Worm (Caenorhabditis elegans) whole organism, midembryonic: ENCODE data around the gene mig-32.

Experiments used
- T22C8.4 ChIP-seq: fragments of 200-800 bp; sonication (Bioruptor generic); IDR thresholded peaks from 2 replicates; pipeline ENCODE4 v1.3.6; 2022; ENCODE audit warnings: missing genetic modification characterization, missing compliant biosample characterization
- ztf-29 ChIP-seq: fragments of 200-800 bp; sonication (Bioruptor generic); IDR thresholded peaks from 2 replicates; pipeline ENCODE4 v1.3.6; 2022; ENCODE audit warnings: missing genetic modification reagents, missing genetic modification characterization, missing compliant biosample characterization

ce11 chrIV:12126740-12127472 lies 34.9 kb upstream of the mig-32 start:
- no peak for TF ChIP-seq ztf-29 (GFP tag; lab: Robert Waterston, UW)
- TF ChIP-seq T22C8.4: no peak
